Fruit fly (Drosophila melanogaster): Measurements from ENCODE around the gene CG12576.

dm6 chrX:22529664-22530321 is 47.6 kb upstream of the CG12576 start, which contains the start of gene S6kII:
- TF ChIP-seq OdsH (GFP tag; optimal IDR thresholded peaks at IDR 0.05) = no peak
- TF ChIP-seq jim (GFP tag; optimal IDR thresholded peaks at IDR 0.05) = no peak
- TF ChIP-seq pan (optimal IDR thresholded peaks at IDR 0.05) = no peak
- TF ChIP-seq h (GFP tag; optimal IDR thresholded peaks at IDR 0.05) = no peak
- no peak for TF ChIP-seq Hnf4 (GFP tag; optimal IDR thresholded peaks at IDR 0.05)
- no peak for TF ChIP-seq tai (GFP tag; optimal IDR thresholded peaks at IDR 0.05)
- no peak for TF ChIP-seq dl (GFP tag; optimal IDR thresholded peaks at IDR 0.05; ENCODE audit: insufficient read depth in 1 of 2, partially characterized antibody in 2 of 2)
- TF ChIP-seq Hr78 (GFP tag; optimal IDR thresholded peaks at IDR 0.05) = no peak
- no peak for TF ChIP-seq Sp1 (GFP tag; optimal IDR thresholded peaks at IDR 0.05)
- TF ChIP-seq sv (GFP tag; optimal IDR thresholded peaks at IDR 0.05) = no peak
- TF ChIP-seq CG32264 (GFP tag; optimal IDR thresholded peaks at IDR 0.05) = no peak
- TF ChIP-seq N (GFP tag; optimal IDR thresholded peaks at IDR 0.05) = no peak
